Worm (Caenorhabditis elegans) whole organism, late embryonic: Measurements from ENCODE around the gene srj-33.

ENCODE experiments used
- C38D4.7 ChIP-seq: fragments of 200-800 bp; sonication (Bioruptor generic); optimal IDR thresholded peaks from 2 replicates; lab custom pipeline; 2018; ENCODE audit warnings: mild to moderate bottlenecking, missing genetic modification characterization, moderate library complexity, missing compliant biosample characterization
- ahr-1 ChIP-seq: sonication (generic microtip); optimal IDR thresholded peaks from 2 replicates; lab custom pipeline; 2016; ENCODE audit warnings: missing genetic modification characterization, missing compliant biosample characterization
- ceh-22 ChIP-seq: sonication (generic microtip); optimal IDR thresholded peaks from 2 replicates; lab custom pipeline; 2017; ENCODE audit warnings: missing biosample characterization, missing genetic modification characterization
- ceh-48 ChIP-seq: sonication (generic microtip); optimal IDR thresholded peaks from 2 replicates; lab custom pipeline; 2016; ENCODE audit warnings: missing genetic modification characterization, inconsistent platforms, missing compliant biosample characterization
- hlh-6 ChIP-seq: sonication (generic microtip); optimal IDR thresholded peaks from 2 replicates; lab custom pipeline; 2016; ENCODE audit warnings: missing genotype, missing genetic modification characterization, missing compliant biosample characterization
- hlh-8 ChIP-seq: sonication (generic microtip); optimal IDR thresholded peaks from 2 replicates; lab custom pipeline; 2016; ENCODE audit warnings: missing genotype, missing genetic modification characterization, missing compliant biosample characterization
- npax-4 ChIP-seq: sonication (generic microtip); optimal IDR thresholded peaks from 2 replicates; lab custom pipeline; 2016; ENCODE audit warnings: missing genetic modification characterization, missing compliant biosample characterization
- sox-4 ChIP-seq: sonication (generic microtip); optimal IDR thresholded peaks from 2 replicates; lab custom pipeline; 2017; ENCODE audit warnings: mild to moderate bottlenecking, missing genetic modification characterization, inconsistent platforms, missing compliant biosample characterization
- tbx-2 ChIP-seq: sonication (generic microtip); optimal IDR thresholded peaks from 2 replicates; lab custom pipeline; 2016; ENCODE audit warnings: missing genetic modification characterization, missing compliant biosample characterization

DNA sequence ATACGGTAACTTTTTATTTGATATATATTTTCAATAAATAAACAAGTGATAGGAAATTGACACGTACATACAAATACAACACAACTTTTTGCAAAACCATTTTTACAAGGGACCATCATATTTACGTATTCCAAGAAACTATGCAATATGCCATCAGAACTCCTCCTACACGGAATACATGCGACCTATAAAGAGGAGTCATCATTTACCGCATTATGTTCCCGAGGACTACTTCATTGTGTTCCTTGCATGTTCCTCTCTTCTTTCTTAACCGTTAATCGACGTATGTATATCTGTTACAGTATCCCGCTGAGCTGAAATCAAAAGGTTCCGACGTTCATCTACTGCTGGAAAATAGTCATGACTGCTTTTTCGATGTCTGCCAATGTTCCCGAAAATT lies 18.9 kb downstream of the srj-33 start, which contains the start of gene C50H2.5:
- TF ChIP-seq sox-4 (tag; lab: Kevin White, UChicago) (no peak), hlh-6 (tag; lab: Kevin White, UChicago) (no peak), ahr-1 (tag; lab: Kevin White, UChicago) (no peak), C38D4.7 (GFP tag; lab: Kevin White, UChicago) (no peak), hlh-8 (no peak), ceh-48 (tag; lab: Kevin White, UChicago) (no peak), tbx-2 (tag; lab: Kevin White, UChicago) (no peak), ceh-22 (tag; lab: Kevin White, UChicago) (no peak), npax-4 (no peak)
